Worm (Caenorhabditis elegans): Measurements from ENCODE around the gene F10B5.3.

F10B5.3 gene

ce11 chrII:8129040-8129387, 20.8 kb downstream of the F10B5.3 start:
- TF ChIP-seq zip-11 (GFP tag; IDR thresholded peaks at IDR 0.05), result no peak
- peak; percentile 40 for TF ChIP-seq hlh-30 (tag; optimal IDR thresholded peaks at IDR 0.05; ENCODE audit: insufficient read depth)
- peak; percentile 56 for TF ChIP-seq mep-1 (tag; optimal IDR thresholded peaks at IDR 0.05)

ce11 chrII:8128273-8129039, 21.4 kb downstream of the F10B5.3 start:
- peak; percentile 69 for TF ChIP-seq dmd-6 (GFP tag; IDR thresholded peaks at IDR 0.05)
- no peak for TF ChIP-seq nhr-237 (tag; optimal IDR thresholded peaks at IDR 0.05)
- TF ChIP-seq nhr-77 (tag; optimal IDR thresholded peaks at IDR 0.05), result peak; percentile 4
- TF ChIP-seq mxl-2 (GFP tag; conservative IDR thresholded peaks at IDR 0.05), result no peak
- no peak for TF ChIP-seq unc-130 (GFP tag; optimal IDR thresholded peaks at IDR 0.05)
- TF ChIP-seq egl-43 (GFP tag; IDR thresholded peaks at IDR 0.05), result peak; percentile 72
- peak; percentile 53; the same call in 1 of the 2 replicates for TF ChIP-seq ceh-20 (GFP tag; IDR thresholded peaks at IDR 0.05)
- TF ChIP-seq nhr-48 (tag; optimal IDR thresholded peaks at IDR 0.05), result peak; percentile 17
- TF ChIP-seq hlh-11 (tag; optimal IDR thresholded peaks at IDR 0.05), result peak; percentile 72
- TF ChIP-seq lsy-2 (tag; optimal IDR thresholded peaks at IDR 0.05), result peak; percentile 34 to 61
- TF ChIP-seq php-3 (GFP tag; IDR thresholded peaks at IDR 0.05), result 0 out of 2 replicates have a peak, but pooled peaks have one; percentile 12
- TF ChIP-seq hmg-1.1 (GFP tag; IDR thresholded peaks at IDR 0.05), result peak; percentile 57
- no peak for TF ChIP-seq aly-2 (tag; optimal IDR thresholded peaks at IDR 0.05)
- TF ChIP-seq hlh-30 (tag; optimal IDR thresholded peaks at IDR 0.05; ENCODE audit: insufficient read depth), result peak; percentile 93
- 0 out of 2 replicates have a peak, but pooled peaks have one; percentile 48 for TF ChIP-seq dmd-8 (GFP tag; IDR thresholded peaks at IDR 0.05)
- TF ChIP-seq T20F7.1 (GFP tag; optimal IDR thresholded peaks at IDR 0.05), result peak; percentile 47
- TF ChIP-seq sdz-12 (GFP tag; optimal IDR thresholded peaks at IDR 0.05), result no peak
- peak; percentile 66 for TF ChIP-seq mes-2 (tag; optimal IDR thresholded peaks at IDR 0.05; ENCODE audit: poor library complexity, severe bottlenecking)
- no peak for TF ChIP-seq tra-1 (GFP tag; IDR thresholded peaks at IDR 0.05)
- peak; percentile 13; the same call in 1 of the 2 replicates for TF ChIP-seq lin-38 (GFP tag; IDR thresholded peaks at IDR 0.05)
- TF ChIP-seq unc-62 (GFP tag; optimal IDR thresholded peaks at IDR 0.05 in 1 of 2), result peak in 1 of 2 experiments; percentile 96
- no peak for TF ChIP-seq unc-62 (tag; optimal IDR thresholded peaks at IDR 0.05)
- TF ChIP-seq rbr-2 (tag; optimal IDR thresholded peaks at IDR 0.05), result peak; percentile 55
- TF ChIP-seq mdl-1 (tag; optimal IDR thresholded peaks at IDR 0.05), result peak in 1 of 2 experiments; percentile 63
- TF ChIP-seq dpl-1 (GFP tag; optimal IDR thresholded peaks at IDR 0.05), result peak; percentile 30
- TF ChIP-seq lin-13 (GFP tag; optimal IDR thresholded peaks at IDR 0.05), result peak; percentile 0
- 0 out of 2 replicates have a peak, but pooled peaks have one; percentile 33 for TF ChIP-seq lin-1 (GFP tag; IDR thresholded peaks at IDR 0.05)
- TF ChIP-seq nhr-28 (tag; optimal IDR thresholded peaks at IDR 0.05), result peak; percentile 45
- TF ChIP-seq zip-2 (tag; optimal IDR thresholded peaks at IDR 0.05), result peak; percentile 94
- TF ChIP-seq ctbp-1 (GFP tag; IDR thresholded peaks at IDR 0.05), result peak; percentile 64
- TF ChIP-seq mxl-3 (GFP tag; optimal IDR thresholded peaks at IDR 0.05), result peak; percentile 74
- no peak for TF ChIP-seq unc-39 (tag; optimal IDR thresholded peaks at IDR 0.05)
- no peak for TF ChIP-seq nhr-42 (GFP tag; IDR thresholded peaks at IDR 0.05)
- TF ChIP-seq set-16 (GFP tag; IDR thresholded peaks at IDR 0.05), result peak; percentile 98
- TF ChIP-seq F10B5.3 (tag; optimal IDR thresholded peaks at IDR 0.05), result peak; percentile 7
- TF ChIP-seq pha-4 (GFP tag; IDR thresholded peaks at IDR 0.05), result peak; percentile 70; the same call in 1 of the 2 replicates
- TF ChIP-seq pha-4 (tag; optimal IDR thresholded peaks at IDR 0.05), result no peak
- TF ChIP-seq F37D6.2 (tag; optimal IDR thresholded peaks at IDR 0.05), result peak; percentile 8
- TF ChIP-seq dve-1 (tag; optimal IDR thresholded peaks at IDR 0.05; ENCODE audit: insufficient read depth), result peak; percentile 65
- TF ChIP-seq daf-16 (GFP tag; optimal IDR thresholded peaks at IDR 0.05), result peak in 1 of 2 experiments; percentile 30
- peak; percentile 7 for TF ChIP-seq daf-16 (tag; optimal IDR thresholded peaks at IDR 0.05)
- TF ChIP-seq aha-1 (tag), result peak; percentile 65
- no peak for TF ChIP-seq ceh-62 (tag; optimal IDR thresholded peaks at IDR 0.05)
